Fruit fly (Drosophila melanogaster): ENCODE measurements around the gene CG43389.

- no peak for TF ChIP-seq CG8478 (optimal IDR thresholded peaks at IDR 0.05)
- no peak for TF ChIP-seq CTCF (optimal IDR thresholded peaks at IDR 0.05)
These were observed 11.9 kb downstream of the CG43389 start for dm6 chr3L:3259703-3260102.
